Fruit fly (Drosophila melanogaster) whole organism, embryonic: ENCODE measurements around the gene Edg91.

Source experiments
- B-H1 ChIP-seq: fragments of 200-800 bp; sonication (Bioruptor generic); IDR thresholded peaks from 3 replicates; pipeline ENCODE4 v1.3.6; 2022; ENCODE audit warnings: missing biosample characterization, missing genetic modification characterization
- CG10267 ChIP-seq: fragments of 200-800 bp; sonication (Bioruptor generic); optimal IDR thresholded peaks from 2 replicates; lab custom pipeline; 2018; ENCODE audit warnings: missing biosample characterization, mild to moderate bottlenecking, missing genetic modification characterization, moderate library complexity
- CG10366 ChIP-seq: fragments of 200-800 bp; sonication (Bioruptor generic); IDR thresholded peaks from 2 replicates; pipeline ENCODE4 v1.3.6; 2022; ENCODE audit warnings: missing biosample characterization, missing genetic modification characterization
- CG10462 ChIP-seq: fragments of 200-800 bp; sonication (Bioruptor generic); optimal IDR thresholded peaks from 2 replicates; lab custom pipeline; 2016; ENCODE audit warnings: missing biosample characterization, missing genetic modification characterization
- CG11504 ChIP-seq: fragments of 200-800 bp; sonication (Bioruptor generic); optimal IDR thresholded peaks from 3 replicates; lab custom pipeline; 2019; ENCODE audit warnings: missing biosample characterization, mild to moderate bottlenecking, missing genetic modification characterization, moderate library complexity
- CG12744 ChIP-seq: fragments of 200-800 bp; sonication (Bioruptor generic); optimal IDR thresholded peaks from 2 replicates; lab custom pipeline; 2016; ENCODE audit warnings: missing biosample characterization, missing genetic modification characterization
- CG15479 ChIP-seq: fragments of 200-800 bp; sonication (Bioruptor generic); optimal IDR thresholded peaks from 3 replicates; lab custom pipeline; 2019; ENCODE audit warnings: missing biosample characterization, mild to moderate bottlenecking, missing genetic modification characterization, moderate library complexity
- CG2116 ChIP-seq: fragments of 200-800 bp; sonication (Bioruptor generic); optimal IDR thresholded peaks from 3 replicates; lab custom pipeline; 2018; ENCODE audit warnings: missing biosample characterization, mild to moderate bottlenecking, missing genetic modification characterization
- CG2129 ChIP-seq: fragments of 200-800 bp; sonication (Bioruptor generic); IDR thresholded peaks from 2 replicates; pipeline ENCODE4 v1.3.6; 2022; ENCODE audit warnings: missing biosample characterization, missing genetic modification characterization; ENCODE audit not compliant: partially characterized antibody
- CG2678 ChIP-seq: fragments of 200-800 bp; sonication (Bioruptor generic); optimal IDR thresholded peaks from 3 replicates; lab custom pipeline; 2019; ENCODE audit warnings: missing biosample characterization, mild to moderate bottlenecking, missing genetic modification characterization, moderate library complexity
- CG2712 ChIP-seq: fragments of 200-800 bp; optimal IDR thresholded peaks from 3 replicates; lab custom pipeline; 2019; ENCODE audit warnings: missing biosample characterization, mild to moderate bottlenecking, missing genetic modification characterization, moderate library complexity
- CG31224 ChIP-seq: fragments of 200-800 bp; sonication (Bioruptor generic); IDR thresholded peaks from 2 replicates; pipeline ENCODE4 v1.3.6; 2022; ENCODE audit warnings: missing biosample characterization, missing genetic modification characterization
- CG32772 ChIP-seq: fragments of 200-800 bp; sonication (Bioruptor generic); IDR thresholded peaks from 2 replicates; pipeline ENCODE4 v1.3.6; 2022; ENCODE audit warnings: missing biosample characterization, missing genetic modification characterization
- CG33557 ChIP-seq: fragments of 200-800 bp; sonication (Bioruptor generic); optimal IDR thresholded peaks from 2 replicates; lab custom pipeline; 2019; ENCODE audit warnings: missing biosample characterization, mild to moderate bottlenecking, missing genetic modification characterization, moderate library complexity
- CG34224 ChIP-seq: fragments of 200-800 bp; sonication (Bioruptor generic); IDR thresholded peaks from 3 replicates; pipeline ENCODE4 v1.3.6; 2022; ENCODE audit warnings: missing biosample characterization, missing genetic modification characterization; ENCODE audit not compliant: partially characterized antibody
- CG34376 ChIP-seq: fragments of 200-800 bp; sonication (Bioruptor generic); optimal IDR thresholded peaks from 2 replicates; lab custom pipeline; 2018; ENCODE audit warnings: missing biosample characterization, mild to moderate bottlenecking, missing genetic modification characterization
- CG4282 ChIP-seq: fragments of 200-800 bp; sonication (Bioruptor generic); optimal IDR thresholded peaks from 2 replicates; lab custom pipeline; 2016; ENCODE audit warnings: missing biosample characterization, missing genetic modification characterization
- CG4328 ChIP-seq: fragments of 200-800 bp; sonication (Bioruptor generic); optimal IDR thresholded peaks from 3 replicates; lab custom pipeline; 2017; ENCODE audit warnings: missing biosample characterization, missing genetic modification reagents, missing genetic modification characterization
- CG7839 ChIP-seq: fragments of 200-800 bp; sonication (Bioruptor generic); optimal IDR thresholded peaks from 3 replicates; lab custom pipeline; 2018; ENCODE audit warnings: missing biosample characterization, mild to moderate bottlenecking, missing genetic modification characterization, moderate library complexity
- CG8089 ChIP-seq: fragments of 200-800 bp; sonication (Bioruptor generic); optimal IDR thresholded peaks from 3 replicates; lab custom pipeline; 2016; ENCODE audit warnings: missing biosample characterization, missing genetic modification characterization
- CG8290 ChIP-seq, 3 experiments: fragments of 200-800 bp; sonication (Bioruptor generic); optimal IDR thresholded peaks; 2 replicates each; lab custom pipeline; 2016 to 2019; ENCODE audit warnings: missing biosample characterization in 3 of 3, missing genetic modification characterization in 3 of 3, mild to moderate bottlenecking in 2 of 3, moderate library complexity in 1 of 3
- CG8944 ChIP-seq: fragments of 200-800 bp; sonication (Bioruptor generic); optimal IDR thresholded peaks from 3 replicates; lab custom pipeline; 2016; ENCODE audit warnings: missing biosample characterization, missing genetic modification characterization
- Dad ChIP-seq: fragments of 200-800 bp; sonication (Bioruptor generic); optimal IDR thresholded peaks from 3 replicates; lab custom pipeline; 2016; ENCODE audit warnings: missing biosample characterization, missing genetic modification characterization
- Dek ChIP-seq: fragments of 200-800 bp; sonication (Bioruptor generic); optimal IDR thresholded peaks from 3 replicates; lab custom pipeline; 2019; ENCODE audit warnings: missing biosample characterization, mild to moderate bottlenecking, missing genetic modification characterization, moderate library complexity
- Dip2 ChIP-seq: fragments of 200-800 bp; sonication (Bioruptor generic); IDR thresholded peaks from 2 replicates; pipeline ENCODE4 v1.3.6; 2022; ENCODE audit warnings: missing biosample characterization, missing genetic modification characterization
- Drgx ChIP-seq: fragments of 200-800 bp; sonication (Bioruptor generic); IDR thresholded peaks from 2 replicates; pipeline ENCODE4 v1.3.6; 2022; ENCODE audit warnings: missing biosample characterization, missing genetic modification characterization
- E2f2 ChIP-seq: fragments of 200-800 bp; sonication (Bioruptor generic); IDR thresholded peaks from 2 replicates; pipeline ENCODE4 v1.3.6; 2022; ENCODE audit warnings: missing biosample characterization, missing genetic modification characterization
- Fer1 ChIP-seq: fragments of 200-800 bp; sonication (Bioruptor generic); optimal IDR thresholded peaks from 2 replicates; lab custom pipeline; 2017; ENCODE audit warnings: missing biosample characterization, mild to moderate bottlenecking, missing genetic modification characterization
- HLH4C ChIP-seq: fragments of 200-800 bp; sonication (Bioruptor generic); IDR thresholded peaks from 3 replicates; pipeline ENCODE4 v1.3.6; 2022; ENCODE audit warnings: missing biosample characterization, missing genetic modification characterization; ENCODE audit not compliant: partially characterized antibody
- Hr3 ChIP-seq: fragments of 200-800 bp; sonication (Bioruptor generic); optimal IDR thresholded peaks from 3 replicates; lab custom pipeline; 2016; ENCODE audit warnings: missing biosample characterization, missing genetic modification characterization
- Hr39 ChIP-seq: fragments of >200 bp; optimal IDR thresholded peaks from 2 replicates; lab custom pipeline; 2017
- Lhr ChIP-seq: fragments of 200-800 bp; sonication (Bioruptor generic); optimal IDR thresholded peaks from 3 replicates; lab custom pipeline; 2017; ENCODE audit warnings: mild to moderate bottlenecking, missing biosample characterization, missing genetic modification reagents, missing genetic modification characterization
- Nf-YC ChIP-seq: fragments of 200-800 bp; optimal IDR thresholded peaks from 3 replicates; lab custom pipeline; 2019; ENCODE audit warnings: missing biosample characterization, mild to moderate bottlenecking, missing genetic modification characterization, moderate library complexity
- NfI ChIP-seq: fragments of 200-800 bp; sonication (Bioruptor generic); optimal IDR thresholded peaks from 3 replicates; lab custom pipeline; 2018; ENCODE audit warnings: missing biosample characterization, mild to moderate bottlenecking, missing genetic modification characterization, moderate library complexity
- Scr ChIP-seq: fragments of 200-800 bp; sonication (Bioruptor generic); IDR thresholded peaks from 2 replicates; pipeline ENCODE4 v1.3.6; 2022; ENCODE audit warnings: missing biosample characterization, missing genetic modification characterization; ENCODE audit not compliant: partially characterized antibody
- ato ChIP-seq: fragments of 200-800 bp; sonication (Bioruptor generic); IDR thresholded peaks from 2 replicates; pipeline ENCODE4 v1.3.6; 2022; ENCODE audit warnings: missing biosample characterization, missing genetic modification characterization; ENCODE audit not compliant: partially characterized antibody
- bsh ChIP-seq, 2 experiments: fragments of 200-800 bp; sonication (Bioruptor generic); optimal IDR thresholded peaks; 2 replicates each; lab custom pipeline; 2017 to 2018; ENCODE audit warnings: mild to moderate bottlenecking in 2 of 2, missing biosample characterization in 2 of 2, missing genetic modification characterization in 2 of 2, moderate library complexity in 1 of 2
- cas ChIP-seq: fragments of 200-800 bp; sonication (Bioruptor generic); IDR thresholded peaks from 2 replicates; pipeline ENCODE4 v1.3.6; 2022; ENCODE audit warnings: missing biosample characterization, missing genetic modification characterization
- gem ChIP-seq: fragments of 200-800 bp; sonication (Bioruptor generic); optimal IDR thresholded peaks from 2 replicates; lab custom pipeline; 2019; ENCODE audit warnings: missing biosample characterization, mild to moderate bottlenecking, missing genetic modification characterization, moderate library complexity
- hb ChIP-seq: fragments of 200-800 bp; sonication (Bioruptor generic); IDR thresholded peaks from 3 replicates; pipeline ENCODE4 v1.3.6; 2022; ENCODE audit warnings: missing biosample characterization, missing genetic modification characterization; ENCODE audit not compliant: partially characterized antibody
- hbn ChIP-seq: fragments of 200-800 bp; sonication (Bioruptor generic); IDR thresholded peaks from 2 replicates; pipeline ENCODE4 v1.3.6; 2022; ENCODE audit warnings: missing biosample characterization, missing genetic modification characterization; ENCODE audit not compliant: partially characterized antibody
- hkb ChIP-seq, 2 experiments: fragments of 200-800 bp in 1 of 2; fragments of >200 bp in 1 of 2; sonication (Bioruptor generic) in 1 of 2; IDR thresholded peaks in 1 of 2; optimal IDR thresholded peaks in 1 of 2; 2 replicates each; pipeline versions ENCODE4 v1.3.6 to Lab custom; 2017 to 2022; ENCODE audit warnings: missing biosample characterization in 1 of 2, missing genetic modification characterization in 1 of 2
- kah ChIP-seq: fragments of 200-800 bp; sonication (Bioruptor generic); optimal IDR thresholded peaks from 2 replicates; lab custom pipeline; 2018; ENCODE audit warnings: missing biosample characterization, mild to moderate bottlenecking, missing genetic modification characterization
- nerfin-1 ChIP-seq: fragments of 200-800 bp; sonication (Bioruptor generic); optimal IDR thresholded peaks from 3 replicates; lab custom pipeline; 2019; ENCODE audit warnings: missing biosample characterization, mild to moderate bottlenecking, missing genetic modification characterization, moderate library complexity
- nmo ChIP-seq: fragments of 200-800 bp; sonication (Bioruptor generic); optimal IDR thresholded peaks from 2 replicates; lab custom pipeline; 2018; ENCODE audit warnings: missing biosample characterization, mild to moderate bottlenecking, missing genetic modification characterization, moderate library complexity
- ro ChIP-seq: fragments of 200-800 bp; sonication (Bioruptor generic); IDR thresholded peaks from 2 replicates; pipeline ENCODE4 v1.3.6; 2022; ENCODE audit warnings: missing biosample characterization, missing genetic modification characterization
- usp ChIP-seq: fragments of >200 bp; optimal IDR thresholded peaks from 2 replicates; lab custom pipeline; 2017; ENCODE audit warnings: missing biosample characterization, missing genetic modification characterization
- zen2 ChIP-seq: fragments of 200-800 bp; sonication (Bioruptor generic); IDR thresholded peaks from 3 replicates; pipeline ENCODE4 v1.3.6; 2022; ENCODE audit warnings: missing biosample characterization, missing genetic modification characterization; ENCODE audit not compliant: partially characterized antibody

The Edg91 gene

dm6 chr3R:17619726-17620282 is 8.5 kb upstream of the Edg91 start (continued):
- peak; percentile 84 for TF ChIP-seq Scr (GFP tag; lab: Robert Waterston, UW)
- peak; percentile 39 for TF ChIP-seq Dek (tag; lab: Kevin White, UChicago)
- TF ChIP-seq CG2712 (tag; lab: Kevin White, UChicago) = peak; percentile 41
- peak; percentile 23 for TF ChIP-seq CG2678
- TF ChIP-seq Hr3 (GFP tag; lab: Kevin White, UChicago) = no peak
- peak; percentile 41; the same call in 1 of the 2 replicates for TF ChIP-seq hbn (GFP tag; lab: Robert Waterston, UW)
- no peak for TF ChIP-seq CG2116
- no peak for TF ChIP-seq CG4282 (GFP tag; lab: Kevin White, UChicago)
- peak; percentile 22; the same call in 1 of the 2 replicates for TF ChIP-seq CG2129 (GFP tag; lab: Robert Waterston, UW)
- no peak for TF ChIP-seq nmo (GFP tag; lab: Kevin White, UChicago)
- TF ChIP-seq gem = peak; percentile 8
- TF ChIP-seq CG7839 = peak; percentile 37
- TF ChIP-seq Hr39 (lab: Kevin White, UChicago) = no peak
- no peak for TF ChIP-seq hkb (optimal IDR thresholded peaks at IDR 0.05; lab: Kevin White, UChicago)
- TF ChIP-seq hkb (GFP tag; IDR thresholded peaks at IDR 0.05; lab: Robert Waterston, UW) = peak; percentile 31; the same call in 1 of the 2 replicates
- TF ChIP-seq NfI (GFP tag; lab: Kevin White, UChicago) = no peak
- no peak for TF ChIP-seq Lhr (GFP tag; lab: Kevin White, UChicago)
- TF ChIP-seq Nf-YC (tag; lab: Kevin White, UChicago) = peak; percentile 30
- TF ChIP-seq kah = peak; percentile 32
- TF ChIP-seq ro = no peak
- peak; percentile 39 for TF ChIP-seq CG10267 (tag; lab: Kevin White, UChicago)
- peak; percentile 56 for TF ChIP-seq zen2 (GFP tag; lab: Robert Waterston, UW)
- TF ChIP-seq bsh (GFP tag; optimal IDR thresholded peaks at IDR 0.05; lab: Kevin White, UChicago) = peak; percentile 1 to 49
- peak; percentile 29 for TF ChIP-seq nerfin-1
- peak; percentile 24 for TF ChIP-seq CG33557 (GFP tag; lab: Kevin White, UChicago)
- TF ChIP-seq Drgx (GFP tag; lab: Robert Waterston, UW) = peak; percentile 70
- peak; percentile 12 for TF ChIP-seq CG4328 (GFP tag; lab: Kevin White, UChicago)
- TF ChIP-seq CG34224 (GFP tag; lab: Robert Waterston, UW) = peak; percentile 75; the same call in 2 of the 3 replicates
- TF ChIP-seq Dip2 (GFP tag; lab: Robert Waterston, UW) = no peak
- TF ChIP-seq CG10366 = no peak
- TF ChIP-seq CG8290 (GFP tag; optimal IDR thresholded peaks at IDR 0.05; lab: Kevin White, UChicago) = no peak
- TF ChIP-seq CG8290 (tag; optimal IDR thresholded peaks at IDR 0.05; lab: Kevin White, UChicago) = no peak
- TF ChIP-seq cas = no peak
- peak; percentile 4 for TF ChIP-seq CG11504 (tag; lab: Kevin White, UChicago)
- TF ChIP-seq HLH4C (GFP tag; lab: Robert Waterston, UW) = peak; percentile 89
- TF ChIP-seq E2f2 (GFP tag; lab: Robert Waterston, UW) = no peak
- peak; percentile 90 for TF ChIP-seq ato (GFP tag; lab: Robert Waterston, UW)
- TF ChIP-seq CG34376 = peak; percentile 33
- TF ChIP-seq CG12744 (GFP tag; lab: Kevin White, UChicago) = no peak
- no peak for TF ChIP-seq Dad (GFP tag; lab: Kevin White, UChicago)
- TF ChIP-seq B-H1 (GFP tag; lab: Robert Waterston, UW) = no peak; the same call in 2 of the 3 replicates
- no peak for TF ChIP-seq CG31224 (GFP tag; lab: Robert Waterston, UW)
- no peak for TF ChIP-seq CG10462 (GFP tag; lab: Kevin White, UChicago)
- TF ChIP-seq hb (GFP tag; lab: Robert Waterston, UW) = peak; percentile 81; the same call in 2 of the 3 replicates
- TF ChIP-seq usp (GFP tag; lab: Kevin White, UChicago) = no peak
- no peak for TF ChIP-seq CG15479 (GFP tag; lab: Kevin White, UChicago)
- no peak for TF ChIP-seq CG32772 (GFP tag; lab: Robert Waterston, UW)
- peak; percentile 61 for TF ChIP-seq Fer1 (GFP tag; lab: Kevin White, UChicago)
- no peak for TF ChIP-seq CG8089 (GFP tag; lab: Kevin White, UChicago)
- no peak for TF ChIP-seq CG8944 (GFP tag; lab: Kevin White, UChicago)
